Fruit fly (Drosophila melanogaster): ENCODE results near the gene alpha-Man-IIa.

Gene alpha-Man-IIa

dm6 chr3R:9434543-9435407 lies 22.4 kb downstream of the alpha-Man-IIa start (continued):
- peak; percentile 60; the same call in 1 of the 2 replicates for TF ChIP-seq CG43689 (GFP tag; IDR thresholded peaks at IDR 0.05)
- no peak for TF ChIP-seq Sin3A (optimal IDR thresholded peaks at IDR 0.05)
- no peak for TF ChIP-seq stwl (tag; optimal IDR thresholded peaks at IDR 0.05)
- no peak for TF ChIP-seq dan (GFP tag; IDR thresholded peaks at IDR 0.05)
- peak; percentile 84 for TF ChIP-seq CG7839 (tag; optimal IDR thresholded peaks at IDR 0.05)
- TF ChIP-seq sisA (GFP tag; IDR thresholded peaks at IDR 0.05): peak; percentile 50
- TF ChIP-seq D19A (tag; optimal IDR thresholded peaks at IDR 0.05): peak; percentile 81
- peak; percentile 88 for TF ChIP-seq CG17361 (GFP tag; IDR thresholded peaks at IDR 0.05)
- peak; percentile 80 for TF ChIP-seq CG14667 (GFP tag; IDR thresholded peaks at IDR 0.05)
- peak; percentile 76 for TF ChIP-seq kay (GFP tag; optimal IDR thresholded peaks at IDR 0.05)
- TF ChIP-seq Camta (GFP tag; optimal IDR thresholded peaks at IDR 0.05): peak; percentile 79
- TF ChIP-seq CG33557 (GFP tag; optimal IDR thresholded peaks at IDR 0.05): peak; percentile 41
- TF ChIP-seq Hr51 (GFP tag; optimal IDR thresholded peaks at IDR 0.05): peak; percentile 70 to 93
- TF ChIP-seq Asciz (GFP tag; optimal IDR thresholded peaks at IDR 0.05): peak; percentile 74
- TF ChIP-seq CTCF (GFP tag; optimal IDR thresholded peaks at IDR 0.05): peak; percentile 40
- TF ChIP-seq chm (GFP tag; IDR thresholded peaks at IDR 0.05): peak; percentile 65; the same call in 1 of the 2 replicates
- peak; percentile 71 for TF ChIP-seq bcd (GFP tag; optimal IDR thresholded peaks at IDR 0.05)
- peak; percentile 92 for TF ChIP-seq CG2120 (GFP tag; optimal IDR thresholded peaks at IDR 0.05)
- TF ChIP-seq vnd (GFP tag; IDR thresholded peaks at IDR 0.05; ENCODE audit: partially characterized antibody): no peak
- peak; percentile 50; the same call in 1 of the 3 replicates for TF ChIP-seq CG2199 (GFP tag; IDR thresholded peaks at IDR 0.05)
- TF ChIP-seq Med (GFP tag): peak; percentile 94
- TF ChIP-seq CG11085 (GFP tag; IDR thresholded peaks at IDR 0.05): peak; percentile 64; the same call in 1 of the 2 replicates
- peak; percentile 84 for TF ChIP-seq Hr3 (GFP tag; optimal IDR thresholded peaks at IDR 0.05)
- peak; percentile 67 for TF ChIP-seq NK7.1 (GFP tag; optimal IDR thresholded peaks at IDR 0.05)
- peak; percentile 75; the same call in 2 of the 3 replicates for TF ChIP-seq C15 (GFP tag; IDR thresholded peaks at IDR 0.05)
- TF ChIP-seq Sox102F (GFP tag; optimal IDR thresholded peaks at IDR 0.05): peak; percentile 93
- no peak for TF ChIP-seq bbx (GFP tag; IDR thresholded peaks at IDR 0.05; ENCODE audit: partially characterized antibody)
- peak; percentile 54 for TF ChIP-seq exex (tag; optimal IDR thresholded peaks at IDR 0.05)
- TF ChIP-seq en (GFP tag; optimal IDR thresholded peaks at IDR 0.05): peak; percentile 41
- peak; percentile 60 for TF ChIP-seq D19B (GFP tag; optimal IDR thresholded peaks at IDR 0.05)
- TF ChIP-seq ap (GFP tag; IDR thresholded peaks at IDR 0.05): peak; percentile 85
- TF ChIP-seq maf-S (GFP tag; optimal IDR thresholded peaks at IDR 0.05): peak; percentile 78
- TF ChIP-seq br (optimal IDR thresholded peaks at IDR 0.05): no peak
- TF ChIP-seq CG15696 (tag; optimal IDR thresholded peaks at IDR 0.05): peak; percentile 59
- TF ChIP-seq salm (tag; optimal IDR thresholded peaks at IDR 0.05): peak; percentile 75
- no peak for TF ChIP-seq CG17186 (GFP tag; optimal IDR thresholded peaks at IDR 0.05)
- TF ChIP-seq klu (GFP tag; IDR thresholded peaks at IDR 0.05): peak; percentile 75
- TF ChIP-seq pum (GFP tag; optimal IDR thresholded peaks at IDR 0.05): peak; percentile 76
- TF ChIP-seq Gug (GFP tag; IDR thresholded peaks at IDR 0.05): peak; percentile 64; the same call in 3 of the 4 replicates
- TF ChIP-seq CG11247 (GFP tag; IDR thresholded peaks at IDR 0.05): peak; percentile 68
- TF ChIP-seq Vsx1 (GFP tag; optimal IDR thresholded peaks at IDR 0.05): peak; percentile 88
- peak; percentile 51 for TF ChIP-seq gcm2 (GFP tag; optimal IDR thresholded peaks at IDR 0.05)
- TF ChIP-seq tll (GFP tag; optimal IDR thresholded peaks at IDR 0.05): no peak
- TF ChIP-seq ind (GFP tag; optimal IDR thresholded peaks at IDR 0.05): peak; percentile 85
- peak; percentile 88 for TF ChIP-seq CG6765 (GFP tag; optimal IDR thresholded peaks at IDR 0.05)
- TF ChIP-seq Spps (tag; optimal IDR thresholded peaks at IDR 0.05): peak; percentile 50
- no peak for TF ChIP-seq pfk (GFP tag; optimal IDR thresholded peaks at IDR 0.05)
- TF ChIP-seq CG34376 (GFP tag; optimal IDR thresholded peaks at IDR 0.05): peak; percentile 56
- TF ChIP-seq NfI (GFP tag; optimal IDR thresholded peaks at IDR 0.05): peak; percentile 84
- TF ChIP-seq ssp (GFP tag; IDR thresholded peaks at IDR 0.05): peak; percentile 75
